Fruit fly (Drosophila melanogaster) whole organism, embryonic: ENCODE data around the gene Fkbp59.

Experiments
- BtbVII ChIP-seq: fragments of 200-800 bp; sonication (Bioruptor generic); optimal IDR thresholded peaks from 3 replicates; lab custom pipeline; 2017; ENCODE audit warnings: missing biosample characterization, mild to moderate bottlenecking, missing genetic modification characterization
- CG10565 ChIP-seq: fragments of 200-800 bp; sonication (Bioruptor generic); optimal IDR thresholded peaks from 3 replicates; lab custom pipeline; 2016; ENCODE audit warnings: missing biosample characterization, mild to moderate bottlenecking, missing genetic modification characterization
- CG15479 ChIP-seq: fragments of 200-800 bp; sonication (Bioruptor generic); optimal IDR thresholded peaks from 3 replicates; lab custom pipeline; 2019; ENCODE audit warnings: missing biosample characterization, mild to moderate bottlenecking, missing genetic modification characterization, moderate library complexity
- CG17568 ChIP-seq: fragments of 200-800 bp; sonication (Bioruptor generic); optimal IDR thresholded peaks from 2 replicates; lab custom pipeline; 2018; ENCODE audit warnings: missing biosample characterization, mild to moderate bottlenecking, missing genetic modification characterization, moderate library complexity
- CG33557 ChIP-seq: fragments of 200-800 bp; sonication (Bioruptor generic); optimal IDR thresholded peaks from 2 replicates; lab custom pipeline; 2019; ENCODE audit warnings: missing biosample characterization, mild to moderate bottlenecking, missing genetic modification characterization, moderate library complexity
- CG4360 ChIP-seq: fragments of 200-800 bp; sonication (Bioruptor generic); IDR thresholded peaks from 2 replicates; pipeline ENCODE4 v1.3.6; 2022; ENCODE audit warnings: missing biosample characterization, missing genetic modification characterization
- CG6683 ChIP-seq: fragments of 200-800 bp; sonication (Bioruptor generic); optimal IDR thresholded peaks from 2 replicates; lab custom pipeline; 2017; ENCODE audit warnings: missing biosample characterization, mild to moderate bottlenecking, missing genetic modification characterization, missing genetic modification reagents
- CG7987 ChIP-seq: fragments of 200-800 bp; sonication (Bioruptor generic); optimal IDR thresholded peaks from 2 replicates; lab custom pipeline; 2018; ENCODE audit warnings: missing biosample characterization, mild to moderate bottlenecking, missing genetic modification characterization, moderate library complexity
- Poxn ChIP-seq: fragments of 200-800 bp; sonication (Bioruptor generic); IDR thresholded peaks from 2 replicates; pipeline ENCODE4 v1.3.6; 2022; ENCODE audit warnings: missing biosample characterization, missing genetic modification characterization
- jumu ChIP-seq: fragments of 200-800 bp; sonication (Bioruptor generic); optimal IDR thresholded peaks from 3 replicates; lab custom pipeline; 2016; ENCODE audit warnings: missing biosample characterization, missing genetic modification characterization
- sob ChIP-seq: fragments of 200-800 bp; sonication (Bioruptor generic); IDR thresholded peaks from 2 replicates; pipeline ENCODE4 v1.3.6; 2022; ENCODE audit warnings: missing biosample characterization, missing genetic modification characterization

Fkbp59 gene

DNA sequence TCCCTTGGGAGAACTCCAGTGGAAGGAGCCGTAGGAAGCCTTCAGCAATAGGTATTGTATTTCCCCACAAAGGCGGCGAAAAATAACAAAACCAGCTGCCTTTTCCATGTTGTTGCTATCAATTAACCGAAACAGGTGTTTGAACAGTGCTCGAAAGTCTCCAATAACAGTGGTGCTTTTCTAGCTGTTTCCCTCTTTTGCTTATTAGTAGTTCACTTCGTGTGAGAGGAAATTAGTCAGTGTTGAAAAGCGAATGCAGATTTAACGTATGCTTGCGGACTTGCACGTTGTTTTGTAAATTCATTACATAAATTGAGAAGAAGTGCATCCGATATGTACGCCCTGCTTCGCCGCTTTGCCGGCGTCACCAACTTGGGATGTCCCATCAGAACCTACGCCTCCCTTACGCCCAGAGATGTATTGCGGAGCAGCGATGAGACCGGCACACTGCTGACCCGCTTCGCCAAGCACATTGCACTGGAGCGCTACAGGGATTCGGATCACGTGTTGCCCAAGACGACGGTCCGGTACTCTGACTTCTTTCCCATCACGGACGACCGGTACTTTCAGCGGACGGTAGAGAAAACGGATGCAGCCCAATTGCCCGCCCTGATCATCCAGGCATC, 50.9 kb downstream of the Fkbp59 start, which contains the start of the genes Datp and CG4619 (continued):
- TF ChIP-seq CG15479 (GFP tag; lab: Kevin White, UChicago) = no peak
- peak; percentile 30 for TF ChIP-seq CG7987
- no peak for TF ChIP-seq BtbVII (GFP tag; lab: Kevin White, UChicago)
- TF ChIP-seq CG6683 (GFP tag; lab: Kevin White, UChicago) = no peak
- no peak for TF ChIP-seq CG33557 (GFP tag; lab: Kevin White, UChicago)
- TF ChIP-seq Poxn = no peak
- peak; percentile 8 for TF ChIP-seq jumu (GFP tag; lab: Kevin White, UChicago)
- peak; percentile 87 for TF ChIP-seq sob (GFP tag; lab: Robert Waterston, UW)
- no peak for TF ChIP-seq CG10565 (GFP tag; lab: Kevin White, UChicago)
- no peak for TF ChIP-seq CG17568 (GFP tag; lab: Kevin White, UChicago)
- TF ChIP-seq CG4360 (GFP tag; lab: Robert Waterston, UW) = peak; percentile 64
